Worm (Caenorhabditis elegans) whole organism, early embryonic: ENCODE data around the gene swan-2.

Source experiments
- B0310.2 ChIP-seq: sonication (generic microtip); optimal IDR thresholded peaks from 2 replicates; lab custom pipeline; 2016; ENCODE audit warnings: mild to moderate bottlenecking, missing genetic modification characterization, missing compliant biosample characterization
- F13C5.2 ChIP-seq: sonication (generic microtip); optimal IDR thresholded peaks from 2 replicates; lab custom pipeline; 2017; ENCODE audit warnings: mild to moderate bottlenecking, missing genetic modification characterization, inconsistent platforms, missing compliant biosample characterization
- aly-1 ChIP-seq: sonication (generic microtip); optimal IDR thresholded peaks from 2 replicates; lab custom pipeline; 2016; ENCODE audit warnings: missing genetic modification characterization, missing compliant biosample characterization
- ama-1 ChIP-seq: fragments of 150-350 bp; optimal IDR thresholded peaks from 2 replicates; lab custom pipeline; 2014
- ceh-13 ChIP-seq: fragments of 200-800 bp; sonication (Bioruptor generic); optimal IDR thresholded peaks from 2 replicates; lab custom pipeline; 2018; ENCODE audit warnings: mild to moderate bottlenecking, missing genetic modification characterization, missing compliant biosample characterization
- ceh-36 ChIP-seq: sonication (generic microtip); optimal IDR thresholded peaks from 2 replicates; lab custom pipeline; 2016; ENCODE audit warnings: missing genetic modification characterization, inconsistent platforms, missing compliant biosample characterization
- ets-7 ChIP-seq: sonication (generic microtip); optimal IDR thresholded peaks from 2 replicates; lab custom pipeline; 2016; ENCODE audit warnings: missing genotype, missing genetic modification characterization, missing compliant biosample characterization
- flt-1 ChIP-seq: fragments of 200-800 bp; sonication (Bioruptor generic); IDR thresholded peaks from 2 replicates; pipeline ENCODE4 v1.3.6; 2022; ENCODE audit warnings: missing genetic modification characterization, missing compliant biosample characterization
- hmbx-1 ChIP-seq: sonication (generic microtip); optimal IDR thresholded peaks from 2 replicates; lab custom pipeline; 2016; ENCODE audit warnings: mild to moderate bottlenecking, missing genetic modification characterization, missing compliant biosample characterization
- hmg-4 ChIP-seq: fragments of 200-800 bp; sonication (Bioruptor generic); optimal IDR thresholded peaks from 2 replicates; lab custom pipeline; 2018; ENCODE audit warnings: mild to moderate bottlenecking, missing genetic modification characterization, missing compliant biosample characterization
- hnd-1 ChIP-seq: sonication (generic microtip); optimal IDR thresholded peaks from 2 replicates; lab custom pipeline; 2016; ENCODE audit warnings: missing genetic modification characterization, missing compliant biosample characterization
- pes-1 ChIP-seq: fragments of 200-800 bp; sonication (Bioruptor generic); IDR thresholded peaks from 2 replicates; pipeline ENCODE4 v1.3.6; 2022; ENCODE audit warnings: missing genetic modification reagents, missing genetic modification characterization, missing compliant biosample characterization
- scrt-1 ChIP-seq: fragments of 200-800 bp; sonication (Bioruptor generic); IDR thresholded peaks from 2 replicates; pipeline ENCODE4 v1.3.6; 2022; ENCODE audit warnings: missing genetic modification characterization, missing compliant biosample characterization
- sea-1 ChIP-seq: fragments of 200-800 bp; sonication (Bioruptor generic); conservative IDR thresholded peaks from 2 replicates; pipeline ENCODE4 v1.3.6; 2022; ENCODE audit warnings: missing genetic modification characterization, missing compliant biosample characterization
- tbx-11 ChIP-seq: fragments of 200-800 bp; sonication (Bioruptor generic); IDR thresholded peaks from 2 replicates; pipeline ENCODE4 v1.3.6; 2022; ENCODE audit warnings: missing genetic modification characterization, missing compliant biosample characterization
- tbx-37 ChIP-seq: fragments of 200-800 bp; sonication (Bioruptor generic); conservative IDR thresholded peaks from 2 replicates; pipeline ENCODE4 v1.3.6; 2022; ENCODE audit warnings: missing genetic modification reagents, missing genetic modification characterization, missing compliant biosample characterization
- tra-4 ChIP-seq: sonication (generic microtip); optimal IDR thresholded peaks from 2 replicates; lab custom pipeline; 2017; ENCODE audit warnings: missing genetic modification characterization, missing compliant biosample characterization

swan-2 gene

DNA sequence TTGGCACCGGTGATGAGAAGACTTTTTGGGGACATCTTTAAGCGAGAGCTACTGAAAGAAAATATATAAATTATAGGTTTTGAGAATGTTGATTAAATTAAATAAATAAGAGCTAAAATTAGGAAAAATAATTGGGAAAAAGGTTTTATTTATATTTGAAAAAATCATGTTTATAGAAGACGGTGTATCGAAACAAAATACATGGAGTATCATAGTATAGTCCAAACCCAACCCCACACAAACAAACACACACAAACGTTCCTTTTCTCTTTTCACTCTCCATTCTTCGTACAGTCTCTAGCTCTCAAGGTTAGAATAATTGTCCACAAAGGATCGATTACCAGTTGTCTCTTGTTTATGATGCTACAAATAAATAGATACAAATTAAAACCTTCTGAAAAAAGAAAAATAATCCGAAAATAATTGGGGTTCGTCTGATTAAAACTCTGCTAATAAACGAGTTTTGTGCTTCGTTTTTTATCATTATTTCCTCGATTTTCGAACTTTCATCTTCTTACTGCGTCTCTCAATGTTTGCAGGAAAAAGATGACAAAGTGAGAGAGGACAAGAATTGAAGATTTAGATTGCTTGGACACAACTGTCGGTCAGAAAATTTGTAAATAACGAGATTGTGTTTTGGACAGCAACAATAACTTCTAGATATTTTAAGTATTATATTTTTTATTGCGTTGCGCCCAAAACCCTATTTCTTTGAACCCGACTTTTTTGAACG, 47.6 kb downstream of the swan-2 start, which contains the start of gene F20G2.2:
Gene F20G2.2, minus strand, starts transcription at position 51 of the 733 bp plus-strand sequence.
- TF ChIP-seq hmg-4 (GFP tag; lab: Kevin White, UChicago) (no peak), ama-1 (lab: Kevin White, UChicago) (no peak), F13C5.2 (tag; lab: Kevin White, UChicago) (no peak), ceh-13 (GFP tag; lab: Kevin White, UChicago) (no peak), ets-7 (tag; lab: Kevin White, UChicago) (no peak), hnd-1 (tag; lab: Kevin White, UChicago) (no peak), tra-4 (tag; lab: Kevin White, UChicago) (no peak), pes-1 (GFP tag; lab: Robert Waterston, UW) (no peak), B0310.2 (tag; lab: Kevin White, UChicago) (no peak), tbx-37 (no peak), aly-1 (no peak), tbx-11 (GFP tag; lab: Robert Waterston, UW) (no peak), hmbx-1 (tag; lab: Kevin White, UChicago) (no peak), flt-1 (GFP tag; lab: Robert Waterston, UW) (no peak), scrt-1 (GFP tag; lab: Robert Waterston, UW) (no peak), sea-1 (GFP tag; lab: Robert Waterston, UW) (no peak), ceh-36 (tag; lab: Kevin White, UChicago) (no peak)

DNA sequence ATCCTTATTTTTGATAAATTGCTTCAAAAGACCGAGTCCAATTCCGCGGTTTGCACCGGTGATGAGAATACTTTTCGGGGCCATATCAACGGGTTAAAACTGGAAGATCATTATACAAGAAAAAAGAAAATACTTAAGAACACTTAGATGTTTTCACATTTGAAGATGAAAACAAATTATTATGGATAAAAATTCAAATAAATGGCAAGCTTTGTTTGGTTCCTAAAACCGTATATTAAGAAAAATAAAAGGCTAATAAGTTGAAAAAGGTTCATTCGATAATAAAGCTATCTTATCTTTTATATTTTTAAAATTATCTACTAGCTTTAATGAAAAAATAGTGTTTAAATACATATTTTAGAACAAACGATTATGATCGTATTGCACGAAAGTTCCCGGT, 50.6 kb downstream of the swan-2 start, which contains the start of gene F20G2.1:
Gene F20G2.1, minus strand, starts transcription at position 101 of the 400 bp plus-strand sequence.
- no peak for TF ChIP-seq F13C5.2 (tag; lab: Kevin White, UChicago)
- TF ChIP-seq pes-1 (GFP tag; lab: Robert Waterston, UW): no peak
- no peak for TF ChIP-seq B0310.2 (tag; lab: Kevin White, UChicago)
- TF ChIP-seq tbx-11 (GFP tag; lab: Robert Waterston, UW): no peak
- TF ChIP-seq flt-1 (GFP tag; lab: Robert Waterston, UW): no peak
- TF ChIP-seq hnd-1 (tag; lab: Kevin White, UChicago): no peak
- no peak for TF ChIP-seq sea-1 (GFP tag; lab: Robert Waterston, UW)
- no peak for TF ChIP-seq tbx-37

DNA sequence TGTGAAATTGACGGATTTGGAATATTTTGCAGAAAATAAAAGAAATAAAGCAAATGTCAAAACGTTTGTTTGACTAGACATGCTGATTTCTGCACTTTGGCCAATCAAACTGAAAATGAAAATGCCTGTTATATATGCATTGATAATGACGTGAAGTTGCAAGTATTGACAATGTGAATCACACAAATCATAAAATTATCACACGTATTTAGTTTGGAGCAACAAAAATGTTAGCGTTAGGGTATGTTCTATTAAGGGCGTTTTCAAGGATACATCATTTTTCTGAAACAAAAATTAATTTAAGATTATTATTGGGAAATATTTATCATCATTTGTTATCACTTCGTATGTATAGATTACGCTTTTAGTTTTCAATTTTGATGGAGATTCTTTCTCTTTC, 52.3 kb downstream of the swan-2 start, which contains the start of gene cld-9:
Gene cld-9, minus strand, starts transcription at position 81 of the 400 bp plus-strand sequence.
- TF ChIP-seq scrt-1 (GFP tag; lab: Robert Waterston, UW) (no peak), ceh-13 (GFP tag; lab: Kevin White, UChicago) (no peak), aly-1 (no peak), ets-7 (tag; lab: Kevin White, UChicago) (no peak), tra-4 (tag; lab: Kevin White, UChicago) (no peak), ama-1 (lab: Kevin White, UChicago) (no peak), F13C5.2 (tag; lab: Kevin White, UChicago) (no peak), sea-1 (GFP tag; lab: Robert Waterston, UW) (no peak), hmg-4 (GFP tag; lab: Kevin White, UChicago) (no peak), tbx-37 (no peak), pes-1 (GFP tag; lab: Robert Waterston, UW) (no peak), B0310.2 (tag; lab: Kevin White, UChicago) (no peak), hmbx-1 (tag; lab: Kevin White, UChicago) (no peak)
